Worm (Caenorhabditis elegans): Measurements from ENCODE around the gene cacn-1.

The cacn-1 gene

DNA sequence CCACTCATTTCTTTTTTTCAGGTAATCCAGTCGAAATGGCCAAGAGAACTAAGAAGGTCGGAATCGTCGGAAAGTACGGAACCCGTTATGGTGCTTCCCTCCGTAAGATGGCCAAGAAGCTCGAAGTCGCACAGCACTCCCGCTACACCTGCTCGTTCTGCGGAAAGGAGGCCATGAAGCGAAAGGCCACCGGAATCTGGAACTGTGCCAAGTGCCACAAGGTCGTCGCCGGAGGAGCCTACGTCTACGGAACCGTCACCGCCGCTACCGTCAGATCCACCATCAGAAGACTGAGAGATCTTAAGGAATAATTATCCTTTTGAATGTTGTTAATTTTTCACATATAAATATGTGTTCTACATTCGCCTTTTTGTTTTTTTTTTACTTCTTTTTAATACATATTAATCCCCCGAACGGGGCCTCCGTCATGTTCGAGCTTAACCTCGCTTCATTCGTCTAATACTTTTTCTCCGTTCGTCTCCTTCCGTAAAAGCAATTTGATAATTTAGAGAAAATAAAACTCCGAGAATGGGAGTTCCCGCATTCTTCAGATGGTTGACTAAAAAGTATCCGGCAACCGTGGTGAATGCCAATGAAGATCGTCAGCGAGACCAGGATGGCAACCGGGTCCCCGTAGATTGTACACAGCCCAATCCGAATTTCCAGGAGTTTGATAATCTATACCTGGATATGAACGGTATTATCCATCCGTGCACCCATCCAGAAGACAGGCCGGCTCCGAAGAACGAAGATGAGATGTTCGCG, 13.5 kb upstream of the cacn-1 start, which contains the start of the genes rpl-43 and xrn-2 (continued):
- TF ChIP-seq Y105C5A.15 (GFP tag; IDR thresholded peaks at IDR 0.05), result 0 out of 2 replicates have a peak, but pooled peaks have one; percentile 46
- TF ChIP-seq gei-8 (GFP tag; optimal IDR thresholded peaks at IDR 0.05), result peak; percentile 42
- TF ChIP-seq hlh-30 (tag; optimal IDR thresholded peaks at IDR 0.05; ENCODE audit: insufficient read depth), result no peak
- TF ChIP-seq aly-2 (tag; optimal IDR thresholded peaks at IDR 0.05), result no peak
- TF ChIP-seq mxl-3 (GFP tag; optimal IDR thresholded peaks at IDR 0.05), result no peak
- TF ChIP-seq daf-8 (GFP tag; IDR thresholded peaks at IDR 0.05), result no peak
- no peak for TF ChIP-seq snpc-4 (tag; optimal IDR thresholded peaks at IDR 0.05)
- no peak for TF ChIP-seq nhr-6 (tag; optimal IDR thresholded peaks at IDR 0.05)
- TF ChIP-seq daf-19 (GFP tag; conservative IDR thresholded peaks at IDR 0.05), result no peak
- no peak for TF ChIP-seq php-3 (GFP tag; IDR thresholded peaks at IDR 0.05)
- no peak for TF ChIP-seq lim-7 (GFP tag; IDR thresholded peaks at IDR 0.05)
- no peak for TF ChIP-seq mdl-1 (tag; optimal IDR thresholded peaks at IDR 0.05)
- no peak for TF ChIP-seq ceh-32 (tag; optimal IDR thresholded peaks at IDR 0.05; ENCODE audit: poor library complexity)
- no peak for TF ChIP-seq ceh-20 (GFP tag; IDR thresholded peaks at IDR 0.05)
- no peak for TF ChIP-seq ztf-11 (tag; optimal IDR thresholded peaks at IDR 0.05)
- no peak for TF ChIP-seq R02D3.7 (tag; optimal IDR thresholded peaks at IDR 0.05)
- no peak for TF ChIP-seq F37D6.2 (tag; optimal IDR thresholded peaks at IDR 0.05)
- TF ChIP-seq zfp-3 (GFP tag; conservative IDR thresholded peaks at IDR 0.05), result no peak
- no peak for TF ChIP-seq ceh-28 (tag; optimal IDR thresholded peaks at IDR 0.05)
- TF ChIP-seq unc-39 (tag; optimal IDR thresholded peaks at IDR 0.05), result no peak
- peak; percentile 37 for TF ChIP-seq spr-3 (GFP tag; optimal IDR thresholded peaks at IDR 0.05)
- no peak for TF ChIP-seq cey-2 (tag; optimal IDR thresholded peaks at IDR 0.05; ENCODE audit: borderline replicate concordance, insufficient read depth)
- no peak for TF ChIP-seq ces-1 (GFP tag; optimal IDR thresholded peaks at IDR 0.05)
- TF ChIP-seq ceh-62 (tag; optimal IDR thresholded peaks at IDR 0.05), result no peak
- no peak for TF ChIP-seq ZK337.2 (GFP tag; IDR thresholded peaks at IDR 0.05)
- no peak for TF ChIP-seq T20F7.1 (GFP tag; optimal IDR thresholded peaks at IDR 0.05)
- no peak for TF ChIP-seq mxl-2 (GFP tag; conservative IDR thresholded peaks at IDR 0.05)
- no peak for TF ChIP-seq rbr-2 (tag; optimal IDR thresholded peaks at IDR 0.05)
- peak; percentile 28 for TF ChIP-seq nhr-102 (tag; optimal IDR thresholded peaks at IDR 0.05)
- TF ChIP-seq lin-29 (GFP tag; IDR thresholded peaks at IDR 0.05), result no peak
- no peak for TF ChIP-seq nhr-237 (tag; optimal IDR thresholded peaks at IDR 0.05)
- TF ChIP-seq Y48G9A.11 (GFP tag; IDR thresholded peaks at IDR 0.05), result peak; percentile 83
- TF ChIP-seq nhr-111 (GFP tag; optimal IDR thresholded peaks at IDR 0.05), result peak; percentile 69
- no peak for TF ChIP-seq nhr-28 (tag; optimal IDR thresholded peaks at IDR 0.05)
- TF ChIP-seq egl-27 (tag; optimal IDR thresholded peaks at IDR 0.05), result no peak
- no peak for TF ChIP-seq fkh-10 (GFP tag; optimal IDR thresholded peaks at IDR 0.05)
- TF ChIP-seq arid-1 (GFP tag; conservative IDR thresholded peaks at IDR 0.05), result 0 out of 2 replicates have a peak, but pooled peaks have one; percentile 39
- TF ChIP-seq mes-2 (tag; optimal IDR thresholded peaks at IDR 0.05; ENCODE audit: poor library complexity, severe bottlenecking), result peak; percentile 36
- TF ChIP-seq pha-4 (GFP tag; IDR thresholded peaks at IDR 0.05), result peak; percentile 52; the same call in 1 of the 2 replicates
- no peak for TF ChIP-seq pha-4 (tag; optimal IDR thresholded peaks at IDR 0.05)
- TF ChIP-seq tra-1 (GFP tag; IDR thresholded peaks at IDR 0.05), result no peak
- no peak for TF ChIP-seq nhr-76 (tag; optimal IDR thresholded peaks at IDR 0.05)
- no peak for TF ChIP-seq zip-2 (tag; optimal IDR thresholded peaks at IDR 0.05)
- TF ChIP-seq lin-38 (GFP tag; IDR thresholded peaks at IDR 0.05), result peak; percentile 86
- no peak for TF ChIP-seq lir-3 (tag; optimal IDR thresholded peaks at IDR 0.05)
- no peak for TF ChIP-seq saeg-2 (GFP tag; IDR thresholded peaks at IDR 0.05)
- TF ChIP-seq zfp-2 (tag; optimal IDR thresholded peaks at IDR 0.05), result no peak
- TF ChIP-seq nhr-77 (tag; optimal IDR thresholded peaks at IDR 0.05), result no peak
- TF ChIP-seq nhr-41 (GFP tag; IDR thresholded peaks at IDR 0.05), result no peak
- TF ChIP-seq lsy-2 (tag; optimal IDR thresholded peaks at IDR 0.05), result no peak

Measured in whole organism, L4 larva.